Worm (Caenorhabditis elegans) whole organism, midembryonic: ENCODE results near the gene pef-1.

Experiments used
- T22C8.4 ChIP-seq: fragments of 200-800 bp; sonication (Bioruptor generic); IDR thresholded peaks from 2 replicates; pipeline ENCODE4 v1.3.6; 2022; ENCODE audit warnings: missing genetic modification characterization, missing compliant biosample characterization
- cog-1 ChIP-seq: sonication (generic microtip); optimal IDR thresholded peaks from 2 replicates; lab custom pipeline; 2016; ENCODE audit warnings: missing genetic modification characterization, missing compliant biosample characterization
- flt-1 ChIP-seq: fragments of 200-800 bp; sonication (Bioruptor generic); IDR thresholded peaks from 2 replicates; pipeline ENCODE4 v1.3.6; 2022; ENCODE audit warnings: missing genetic modification characterization, missing compliant biosample characterization
- klf-2 ChIP-seq: fragments of 200-800 bp; sonication (Bioruptor generic); conservative IDR thresholded peaks from 2 replicates; pipeline ENCODE4 v1.3.6; 2022; ENCODE audit warnings: missing genetic modification reagents, missing genetic modification characterization, missing compliant biosample characterization
- med-1 ChIP-seq: sonication (generic microtip); optimal IDR thresholded peaks from 2 replicates; lab custom pipeline; 2017; ENCODE audit warnings: missing genetic modification characterization, mild to moderate bottlenecking, missing compliant biosample characterization, antibody characterized with exemption, missing genetic modification reagents; ENCODE audit not compliant: insufficient read depth
- ref-1 ChIP-seq: fragments of 200-800 bp; sonication (Bioruptor generic); conservative IDR thresholded peaks from 2 replicates; pipeline ENCODE4 v1.3.6; 2022; ENCODE audit warnings: missing genetic modification reagents, missing genetic modification characterization, missing compliant biosample characterization
- tab-1 ChIP-seq: fragments of 200-800 bp; sonication (Bioruptor generic); IDR thresholded peaks from 2 replicates; pipeline ENCODE4 v1.3.6; 2022; ENCODE audit warnings: missing genetic modification characterization, missing compliant biosample characterization
- ztf-23 ChIP-seq: fragments of 200-800 bp; sonication (Bioruptor generic); IDR thresholded peaks from 2 replicates; pipeline ENCODE4 v1.3.6; 2022; ENCODE audit warnings: missing genetic modification reagents, missing genetic modification characterization, missing compliant biosample characterization

DNA sequence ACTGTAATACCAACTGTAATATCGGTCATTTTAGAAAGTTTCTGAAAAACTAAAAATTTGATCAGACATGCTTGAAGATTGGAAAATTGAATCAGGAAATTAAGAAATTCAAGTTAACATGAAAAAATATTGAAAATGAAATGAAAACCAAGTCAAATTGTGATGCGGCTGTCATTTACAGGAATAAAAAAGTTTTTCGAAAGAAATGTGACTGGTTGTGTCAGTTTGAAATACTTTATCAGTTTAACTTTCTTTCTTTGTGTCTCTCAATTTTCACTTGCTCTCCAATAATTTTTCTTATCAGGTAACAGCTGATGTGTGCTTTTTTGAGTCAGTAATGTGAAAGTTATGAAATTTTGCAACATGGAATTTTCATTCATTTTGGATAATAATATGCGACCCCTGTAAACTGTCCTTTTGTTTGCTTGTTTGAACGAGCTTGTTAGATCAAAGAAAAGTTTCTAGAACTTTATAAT is 20.2 kb upstream of the pef-1 start, which contains the start of gene fbxa-60:
- no peak for TF ChIP-seq ztf-23 (GFP tag; lab: Robert Waterston, UW)
- no peak for TF ChIP-seq cog-1 (tag; lab: Kevin White, UChicago)
- no peak for TF ChIP-seq ref-1 (GFP tag; lab: Robert Waterston, UW)
- TF ChIP-seq klf-2, result no peak
- no peak for TF ChIP-seq tab-1 (GFP tag; lab: Robert Waterston, UW)
- no peak for TF ChIP-seq med-1 (GFP tag; lab: Kevin White, UChicago)
- TF ChIP-seq flt-1 (GFP tag; lab: Robert Waterston, UW), result no peak
- TF ChIP-seq T22C8.4 (GFP tag; lab: Robert Waterston, UW), result no peak
